Fruit fly (Drosophila melanogaster) Kc167 (cell line): ENCODE measurements around the gene twe.

Source experiments
- Myc ChIP-seq: fragments of >200 bp; optimal IDR thresholded peaks from 2 replicates; lab custom pipeline; 2017; ENCODE audit warnings: missing external identifiers
- Sin3A ChIP-seq: fragments of >200 bp; optimal IDR thresholded peaks from 2 replicates; lab custom pipeline; 2018; ENCODE audit warnings: missing external identifiers
- h ChIP-seq: fragments of >200 bp; optimal IDR thresholded peaks from 3 replicates; lab custom pipeline; 2018; ENCODE audit warnings: missing external identifiers
- insv ChIP-seq: fragments of >200 bp; optimal IDR thresholded peaks from 3 replicates; lab custom pipeline; 2018; ENCODE audit warnings: missing external identifiers
- psq ChIP-seq: fragments of >200 bp; optimal IDR thresholded peaks from 2 replicates; lab custom pipeline; 2017; ENCODE audit warnings: missing external identifiers
- ttk ChIP-seq: sonication (Bioruptor generic); optimal IDR thresholded peaks from 2 replicates; lab custom pipeline; 2017; ENCODE audit warnings: missing external identifiers

twe gene

dm6 chr2L:16267159-16268065 lies 5.7 kb upstream of the twe start:
- no peak for TF ChIP-seq insv
- TF ChIP-seq Sin3A = no peak
- no peak for TF ChIP-seq Myc (lab: Kevin White, UChicago)

- TF ChIP-seq h (lab: Kevin White, UChicago) = no peak
- no peak for TF ChIP-seq Myc (lab: Kevin White, UChicago)
- no peak for TF ChIP-seq psq (lab: Kevin White, UChicago)
- no peak for TF ChIP-seq insv
- no peak for TF ChIP-seq Sin3A
- TF ChIP-seq ttk (lab: Kevin White, UChicago) = no peak
Observed at dm6 chr2L:16263723-16264122, 2.0 kb upstream of the twe start.

DNA sequence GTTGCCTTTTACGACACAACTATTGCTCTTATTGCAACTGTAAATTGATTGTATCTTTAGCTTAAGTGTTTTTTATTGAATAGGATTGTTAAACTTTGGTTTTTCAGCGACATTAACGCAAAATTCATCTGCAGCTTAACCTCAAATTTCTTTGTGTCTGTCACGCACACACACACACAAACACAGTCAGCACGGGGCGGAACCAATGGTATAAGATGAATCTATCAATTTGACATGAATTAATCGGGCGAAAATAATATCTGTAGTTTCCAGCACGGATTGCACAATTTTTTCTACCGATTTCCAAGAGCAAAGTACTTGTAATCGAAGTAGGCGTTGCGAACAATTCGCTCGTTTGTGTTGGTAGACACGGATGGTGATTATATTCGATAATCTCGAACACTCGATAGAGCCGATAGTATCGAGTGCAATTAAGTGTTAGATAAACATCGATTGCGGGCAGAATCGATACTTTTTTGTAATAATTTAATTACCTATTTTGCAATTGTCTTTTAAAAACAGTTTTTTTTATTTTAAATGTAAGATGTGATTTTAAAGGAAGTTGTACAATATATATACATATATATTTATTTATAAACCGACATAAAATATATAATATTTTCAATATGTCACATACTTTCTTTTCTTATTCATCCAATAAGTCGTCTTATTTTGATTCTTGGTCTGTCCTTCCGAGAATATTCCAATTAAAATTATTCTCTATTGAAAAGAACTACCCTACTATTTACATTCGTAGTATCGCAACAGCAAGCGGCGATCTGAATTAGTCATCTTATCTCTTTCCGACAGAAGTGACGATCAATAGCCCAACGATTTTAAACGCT lies 4.2 kb downstream of the twe start, which contains the start of the genes PRL-1 and EndoGI:
Gene PRL-1, minus strand, starts transcription at position 380 of the 845 bp plus-strand sequence.
Gene EndoGI, plus strand, starts transcription at position 462 of the 845 bp plus-strand sequence.
- TF ChIP-seq psq (lab: Kevin White, UChicago) = peak; percentile 84
- no peak for TF ChIP-seq Myc (lab: Kevin White, UChicago)
- no peak for TF ChIP-seq insv

DNA sequence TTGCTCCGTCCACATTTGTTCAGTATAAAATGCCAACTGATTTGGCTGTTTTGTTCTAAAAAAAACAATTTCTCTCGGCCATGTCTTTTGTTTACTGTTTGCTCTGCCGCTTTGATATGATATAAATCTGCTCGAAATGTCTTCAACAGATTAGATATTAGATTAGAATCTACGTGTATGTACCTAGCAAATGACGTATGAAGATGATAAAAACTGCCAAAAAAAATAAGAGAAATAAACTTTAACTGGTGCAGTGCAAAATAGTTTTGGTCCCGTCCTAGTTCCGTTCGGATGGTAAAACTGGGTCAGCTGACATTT lies 5.6 kb downstream of the twe start:
- no peak for TF ChIP-seq psq (lab: Kevin White, UChicago)
- no peak for TF ChIP-seq Sin3A
- TF ChIP-seq h (lab: Kevin White, UChicago) = no peak
- TF ChIP-seq Myc (lab: Kevin White, UChicago) = no peak
- no peak for TF ChIP-seq ttk (lab: Kevin White, UChicago)
- TF ChIP-seq insv = no peak

- TF ChIP-seq insv (no peak), Sin3A (no peak), ttk (lab: Kevin White, UChicago) (no peak), psq (lab: Kevin White, UChicago) (no peak), h (lab: Kevin White, UChicago) (no peak), Myc (lab: Kevin White, UChicago) (no peak)
Observed at dm6 chr2L:16255232-16256117, 6.2 kb downstream of the twe start.

- no peak for TF ChIP-seq ttk (lab: Kevin White, UChicago)
- no peak for TF ChIP-seq insv
- TF ChIP-seq Myc (lab: Kevin White, UChicago) = no peak
- no peak for TF ChIP-seq h (lab: Kevin White, UChicago)
- TF ChIP-seq psq (lab: Kevin White, UChicago) = no peak
- no peak for TF ChIP-seq Sin3A
Observed at dm6 chr2L:16251598-16252131, 10.0 kb downstream of the twe start, which contains the start of gene CG46309. Gene CG46309 (minus strand): TSS chr2L:16251788.

DNA sequence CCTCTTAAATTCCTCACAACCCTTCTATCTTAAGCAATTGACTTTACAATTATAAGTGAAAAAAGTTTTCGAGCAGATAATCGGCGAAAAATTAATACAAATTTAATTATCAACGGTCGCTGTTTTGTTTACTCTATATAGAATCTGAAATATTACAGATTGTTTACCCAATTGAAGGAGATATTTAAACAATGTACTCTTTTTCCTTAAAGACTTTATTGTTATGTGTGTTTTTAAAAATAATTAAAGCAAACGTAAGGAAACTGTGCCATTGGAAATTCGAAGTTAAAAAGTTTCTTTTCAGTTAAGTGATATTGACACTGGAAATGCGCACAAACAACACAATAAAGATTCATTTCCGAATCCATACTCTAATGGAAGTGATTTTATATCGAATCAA lies 20.0 kb downstream of the twe start, which contains the start of gene CG42818:
Gene CG42818, plus strand, starts transcription at position 301 of the 400 bp plus-strand sequence.
- TF ChIP-seq Sin3A (no peak), Myc (lab: Kevin White, UChicago) (no peak), psq (lab: Kevin White, UChicago) (no peak), insv (no peak), h (lab: Kevin White, UChicago) (no peak), ttk (lab: Kevin White, UChicago) (no peak)

DNA sequence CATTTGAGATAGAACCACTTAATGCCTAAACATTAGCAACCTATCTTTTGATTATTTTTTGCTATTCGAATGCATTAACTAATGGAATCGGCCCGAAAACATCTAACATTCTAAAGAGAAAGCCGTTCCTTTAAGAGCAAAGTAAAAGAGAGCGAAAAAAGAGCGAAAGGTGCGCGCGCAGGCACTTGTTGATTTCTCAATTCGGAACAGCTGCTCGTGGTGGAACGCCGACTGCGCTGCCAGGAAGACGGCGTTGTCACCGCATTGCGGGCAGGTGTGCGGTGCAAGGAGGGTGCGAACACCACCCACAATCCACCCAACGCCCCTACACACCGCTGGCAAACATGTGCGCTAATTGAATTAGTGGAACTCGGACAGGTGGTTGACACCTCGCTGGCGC lies 26.9 kb downstream of the twe start:
- no peak for TF ChIP-seq h (lab: Kevin White, UChicago)
- TF ChIP-seq psq (lab: Kevin White, UChicago) = no peak
- no peak for TF ChIP-seq Sin3A
- no peak for TF ChIP-seq ttk (lab: Kevin White, UChicago)
- TF ChIP-seq Myc (lab: Kevin White, UChicago) = no peak
- TF ChIP-seq insv = no peak

DNA sequence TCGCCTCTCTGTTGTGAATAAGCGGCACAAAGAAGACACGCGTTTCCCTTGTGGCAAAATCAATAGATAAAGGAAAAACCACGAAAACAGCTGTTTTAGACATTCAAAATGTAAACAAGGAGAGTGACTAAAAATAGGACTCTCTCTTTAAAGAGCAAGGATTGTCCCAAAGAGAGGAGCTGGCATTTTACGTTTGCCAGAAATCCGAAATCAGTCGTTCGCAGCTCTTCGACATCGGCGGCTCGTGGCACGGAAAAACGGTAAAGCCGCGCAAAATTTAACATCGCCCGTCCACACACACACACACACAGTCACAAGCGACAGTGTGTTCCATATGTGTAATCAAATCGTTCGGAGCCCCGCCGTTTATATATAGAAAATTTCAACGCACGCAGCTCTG lies 30.4 kb downstream of the twe start, which contains the start of gene Ca-Ma2d:
Gene Ca-Ma2d, plus strand, starts transcription at position 211 of the 400 bp plus-strand sequence.
- no peak for TF ChIP-seq Sin3A
- TF ChIP-seq ttk (lab: Kevin White, UChicago) = no peak
- TF ChIP-seq insv = no peak
- no peak for TF ChIP-seq Myc (lab: Kevin White, UChicago)
- no peak for TF ChIP-seq h (lab: Kevin White, UChicago)
- no peak for TF ChIP-seq psq (lab: Kevin White, UChicago)

- no peak for TF ChIP-seq Sin3A
- TF ChIP-seq Myc (lab: Kevin White, UChicago) = no peak
Observed at dm6 chr2L:16223981-16224380, 37.7 kb downstream of the twe start.

- no peak for TF ChIP-seq Myc (lab: Kevin White, UChicago)
- TF ChIP-seq insv = no peak
- no peak for TF ChIP-seq ttk (lab: Kevin White, UChicago)
- no peak for TF ChIP-seq Sin3A
- TF ChIP-seq h (lab: Kevin White, UChicago) = no peak
- no peak for TF ChIP-seq psq (lab: Kevin White, UChicago)
Observed at dm6 chr2L:16216298-16216697, 45.4 kb downstream of the twe start.
